Worm (Caenorhabditis elegans) whole organism, L3 larva: Measurements from ENCODE around the gene ZK596.3.

ENCODE experiments used
- aly-2 ChIP-seq: fragments of 150-350 bp; optimal IDR thresholded peaks from 2 replicates; lab custom pipeline; 2014; ENCODE audit warnings: missing biosample characterization, missing genetic modification characterization
- ama-1 ChIP-seq: fragments of 150-350 bp; optimal IDR thresholded peaks from 2 replicates; lab custom pipeline; 2018
- ceh-16 ChIP-seq: sonication (generic microtip); optimal IDR thresholded peaks from 2 replicates; lab custom pipeline; 2017; ENCODE audit warnings: missing biosample characterization, missing genetic modification characterization
- ceh-28 ChIP-seq: fragments of 150-350 bp; optimal IDR thresholded peaks from 2 replicates; lab custom pipeline; 2014; ENCODE audit warnings: missing biosample characterization, missing genetic modification reagents, missing genetic modification characterization
- ceh-82 ChIP-seq: fragments of 150-350 bp; optimal IDR thresholded peaks from 2 replicates; lab custom pipeline; 2014; ENCODE audit warnings: missing biosample characterization, missing genetic modification characterization
- ceh-9 ChIP-seq: sonication (generic microtip); optimal IDR thresholded peaks from 2 replicates; lab custom pipeline; 2018; ENCODE audit warnings: missing biosample characterization, missing genetic modification characterization
- daf-12 ChIP-seq: fragments of 150-350 bp; optimal IDR thresholded peaks from 2 replicates; lab custom pipeline; 2014; ENCODE audit warnings: missing biosample characterization, missing genetic modification reagents, missing genetic modification characterization
- egl-27 ChIP-seq: sonication (generic microtip); optimal IDR thresholded peaks from 4 replicates; lab custom pipeline; 2017; ENCODE audit warnings: missing biosample characterization, missing genetic modification reagents, missing genetic modification characterization
- elt-1 ChIP-seq: fragments of 150-350 bp; optimal IDR thresholded peaks from 2 replicates; lab custom pipeline; 2014; ENCODE audit warnings: missing biosample characterization, missing genetic modification characterization
- elt-2 ChIP-seq: sonication (generic microtip); optimal IDR thresholded peaks from 2 replicates; lab custom pipeline; 2016; ENCODE audit warnings: missing genetic modification reagents, mild to moderate bottlenecking, missing genetic modification characterization, missing compliant biosample characterization
- eor-1 ChIP-seq, 2 experiments: fragments of 150-350 bp; optimal IDR thresholded peaks; 2 replicates each; lab custom pipeline; 2014 to 2018; ENCODE audit warnings: missing biosample characterization in 2 of 2, missing genetic modification characterization in 2 of 2
- fkh-10 ChIP-seq: sonication (generic microtip); optimal IDR thresholded peaks from 2 replicates; lab custom pipeline; 2017; ENCODE audit warnings: missing biosample characterization, missing genetic modification reagents, missing genetic modification characterization
- fkh-2 ChIP-seq: fragments of 150-350 bp; optimal IDR thresholded peaks from 2 replicates; lab custom pipeline; 2014; ENCODE audit warnings: missing biosample characterization, missing genetic modification reagents, missing genetic modification characterization
- jun-1 ChIP-seq: fragments of 150-350 bp; optimal IDR thresholded peaks from 2 replicates; lab custom pipeline; 2014; ENCODE audit warnings: missing biosample characterization, missing genetic modification reagents, missing genetic modification characterization
- lin-15B ChIP-seq: fragments of 150-350 bp; optimal IDR thresholded peaks from 2 replicates; lab custom pipeline; 2014; ENCODE audit warnings: missing biosample characterization, missing genetic modification characterization
- lin-39 ChIP-seq: fragments of 150-350 bp; optimal IDR thresholded peaks from 2 replicates; lab custom pipeline; 2018; ENCODE audit warnings: missing biosample characterization, missing genetic modification reagents, missing genetic modification characterization
- lsy-12 ChIP-seq: sonication (generic microtip); optimal IDR thresholded peaks from 2 replicates; lab custom pipeline; 2016; ENCODE audit warnings: mild to moderate bottlenecking, missing genetic modification characterization, missing compliant biosample characterization
- mdl-1 ChIP-seq: fragments of 150-350 bp; optimal IDR thresholded peaks from 2 replicates; lab custom pipeline; 2014; ENCODE audit warnings: missing biosample characterization, missing genetic modification characterization
- mml-1 ChIP-seq: fragments of 150-350 bp; sonication (generic microtip); optimal IDR thresholded peaks from 3 replicates; lab custom pipeline; 2014; ENCODE audit warnings: missing biosample characterization, missing genetic modification characterization
- nfya-1 ChIP-seq: sonication (generic microtip); optimal IDR thresholded peaks from 2 replicates; lab custom pipeline; 2017; ENCODE audit warnings: missing genetic modification characterization, mild to moderate bottlenecking, missing compliant biosample characterization, antibody characterized with exemption, moderate library complexity; ENCODE audit not compliant: insufficient read depth
- nhr-11 ChIP-seq: fragments of 150-350 bp; optimal IDR thresholded peaks from 2 replicates; lab custom pipeline; 2014; ENCODE audit warnings: missing biosample characterization, missing genetic modification characterization
- nhr-12 ChIP-seq: fragments of 150-350 bp; optimal IDR thresholded peaks from 2 replicates; lab custom pipeline; 2014; ENCODE audit warnings: missing biosample characterization, missing genetic modification characterization
- nhr-23 ChIP-seq: fragments of 150-350 bp; optimal IDR thresholded peaks from 2 replicates; lab custom pipeline; 2014; ENCODE audit warnings: missing biosample characterization, missing genetic modification reagents, missing genetic modification characterization
- nhr-237 ChIP-seq: fragments of 150-350 bp; optimal IDR thresholded peaks from 2 replicates; lab custom pipeline; 2014; ENCODE audit warnings: missing biosample characterization, missing genetic modification characterization
- nhr-25 ChIP-seq: sonication (generic microtip); optimal IDR thresholded peaks from 2 replicates; lab custom pipeline; 2017; ENCODE audit warnings: missing biosample characterization, missing genetic modification characterization
- nhr-43 ChIP-seq: sonication (generic microtip); optimal IDR thresholded peaks from 2 replicates; lab custom pipeline; 2016; ENCODE audit warnings: mild to moderate bottlenecking, missing genetic modification characterization, missing compliant biosample characterization; ENCODE audit not compliant: poor library complexity, severe bottlenecking
- nhr-67 ChIP-seq: fragments of 150-350 bp; optimal IDR thresholded peaks from 2 replicates; lab custom pipeline; 2014; ENCODE audit warnings: missing biosample characterization, missing genetic modification characterization
- pha-4 ChIP-seq: fragments of 150-350 bp; optimal IDR thresholded peaks from 2 replicates; lab custom pipeline; 2014; ENCODE audit warnings: missing biosample characterization, missing genetic modification reagents, missing genetic modification characterization
- sea-2 ChIP-seq: fragments of 150-350 bp; sonication (generic microtip); optimal IDR thresholded peaks from 4 replicates; lab custom pipeline; 2014; ENCODE audit warnings: missing biosample characterization, missing genetic modification reagents, missing genetic modification characterization
- skn-1 ChIP-seq: fragments of 150-350 bp; optimal IDR thresholded peaks from 2 replicates; lab custom pipeline; 2014; ENCODE audit warnings: missing biosample characterization, missing genetic modification characterization
- snpc-4 ChIP-seq: fragments of 150-350 bp; optimal IDR thresholded peaks from 2 replicates; lab custom pipeline; 2014; ENCODE audit warnings: missing biosample characterization, missing genetic modification characterization
- tbx-2 ChIP-seq: sonication (generic microtip); optimal IDR thresholded peaks from 2 replicates; lab custom pipeline; 2016; ENCODE audit warnings: mild to moderate bottlenecking, missing genetic modification characterization, missing compliant biosample characterization
- zag-1 ChIP-seq: fragments of 150-350 bp; optimal IDR thresholded peaks from 2 replicates; lab custom pipeline; 2014; ENCODE audit warnings: missing biosample characterization, missing genetic modification characterization
- ztf-11 ChIP-seq: fragments of 150-350 bp; optimal IDR thresholded peaks from 2 replicates; lab custom pipeline; 2014; ENCODE audit warnings: missing biosample characterization, missing genetic modification characterization
- ztf-4 ChIP-seq: fragments of 150-350 bp; optimal IDR thresholded peaks from 2 replicates; lab custom pipeline; 2014; ENCODE audit warnings: missing biosample characterization, missing genetic modification characterization

The ZK596.3 gene

ce11 chrIV:10884263-10884662 is 19.9 kb downstream of the ZK596.3 start, which contains the start of gene F13E9.5:
TSS of gene F13E9.5 (minus strand) at chrIV:10884363.
- TF ChIP-seq daf-12: no peak
- TF ChIP-seq zag-1 (tag; lab: Kevin White, UChicago): no peak
- TF ChIP-seq ceh-28 (tag; lab: Kevin White, UChicago): no peak
- no peak for TF ChIP-seq nhr-25 (tag; lab: Kevin White, UChicago)
- no peak for TF ChIP-seq tbx-2 (tag; lab: Kevin White, UChicago)
- no peak for TF ChIP-seq nhr-43
- no peak for TF ChIP-seq lin-39
- TF ChIP-seq egl-27: no peak
- TF ChIP-seq ceh-16 (tag; lab: Kevin White, UChicago): no peak
- no peak for TF ChIP-seq nhr-23 (tag; lab: Kevin White, UChicago)
- no peak for TF ChIP-seq ceh-82 (tag; lab: Kevin White, UChicago)
- TF ChIP-seq mdl-1 (tag; lab: Kevin White, UChicago): no peak
- TF ChIP-seq elt-1 (tag; lab: Kevin White, UChicago): no peak
- no peak for TF ChIP-seq nhr-12
- TF ChIP-seq fkh-2 (tag; lab: Kevin White, UChicago): no peak
- no peak for TF ChIP-seq mml-1 (tag; lab: Kevin White, UChicago)
- TF ChIP-seq ztf-4 (tag; lab: Kevin White, UChicago): no peak
- no peak for TF ChIP-seq ama-1 (lab: Kevin White, UChicago)

ce11 chrIV:10881230-10881629 is 23.0 kb downstream of the ZK596.3 start, which contains the start of gene F13E9.13:
TSS of gene F13E9.13 (plus strand) at chrIV:10881546.
- TF ChIP-seq ceh-28 (tag; lab: Kevin White, UChicago): peak; percentile 18
- TF ChIP-seq lin-39: no peak
- peak; percentile 67 for TF ChIP-seq elt-2
- TF ChIP-seq zag-1 (tag; lab: Kevin White, UChicago): no peak

ce11 chrIV:10880264-10880663 is 23.9 kb downstream of the ZK596.3 start, which contains the start of gene fipr-15:
TSS of gene fipr-15 (plus strand) at chrIV:10880564.
- no peak for TF ChIP-seq mml-1 (tag; lab: Kevin White, UChicago)

- TF ChIP-seq ceh-16 (tag; lab: Kevin White, UChicago): no peak
- no peak for TF ChIP-seq mml-1 (tag; lab: Kevin White, UChicago)
- no peak for TF ChIP-seq nhr-237
- TF ChIP-seq sea-2 (GFP tag; lab: Kevin White, UChicago): no peak
- no peak for TF ChIP-seq nhr-11 (tag; lab: Kevin White, UChicago)
- no peak for TF ChIP-seq snpc-4
- no peak for TF ChIP-seq skn-1 (tag; lab: Kevin White, UChicago)
- no peak for TF ChIP-seq nfya-1 (tag; lab: Kevin White, UChicago)
- no peak for TF ChIP-seq nhr-43
- no peak for TF ChIP-seq elt-1 (tag; lab: Kevin White, UChicago)
- no peak for TF ChIP-seq lin-39
- TF ChIP-seq ama-1 (lab: Kevin White, UChicago): no peak
- no peak for TF ChIP-seq ceh-28 (tag; lab: Kevin White, UChicago)
- no peak for TF ChIP-seq ceh-9 (tag; lab: Kevin White, UChicago)
- TF ChIP-seq eor-1 (tag; optimal IDR thresholded peaks at IDR 0.05; lab: Kevin White, UChicago): no peak
- no peak for TF ChIP-seq lsy-12 (tag; lab: Kevin White, UChicago)
- no peak for TF ChIP-seq ztf-11 (tag; lab: Kevin White, UChicago)
- TF ChIP-seq, all 47 proteins: peak for 0
Measured at ce11 chrIV:10879542-10879941, 24.6 kb downstream of the ZK596.3 start, which contains the start of gene sdz-13. TSS of gene sdz-13 (minus strand) at chrIV:10879642.

ce11 chrIV:10876844-10877243 is 27.3 kb downstream of the ZK596.3 start, which contains the start of gene fipr-14:
TSS of gene fipr-14 (plus strand) at chrIV:10877144.
- TF ChIP-seq nfya-1 (tag; lab: Kevin White, UChicago) (no peak), fkh-2 (tag; lab: Kevin White, UChicago) (no peak), ceh-9 (tag; lab: Kevin White, UChicago) (no peak), jun-1 (tag; lab: Kevin White, UChicago) (no peak), egl-27 (no peak), nhr-25 (tag; lab: Kevin White, UChicago) (no peak), nhr-12 (no peak), pha-4 (tag; lab: Kevin White, UChicago) (no peak), nhr-67 (tag; lab: Kevin White, UChicago) (no peak), nhr-43 (no peak), fkh-10 (GFP tag; lab: Kevin White, UChicago) (no peak), nhr-23 (tag; lab: Kevin White, UChicago) (no peak), lin-15B (no peak), aly-2 (tag; lab: Kevin White, UChicago) (no peak), elt-1 (tag; lab: Kevin White, UChicago) (no peak)
